Fruit fly (Drosophila melanogaster): ENCODE data around the gene CG4830.

DNA sequence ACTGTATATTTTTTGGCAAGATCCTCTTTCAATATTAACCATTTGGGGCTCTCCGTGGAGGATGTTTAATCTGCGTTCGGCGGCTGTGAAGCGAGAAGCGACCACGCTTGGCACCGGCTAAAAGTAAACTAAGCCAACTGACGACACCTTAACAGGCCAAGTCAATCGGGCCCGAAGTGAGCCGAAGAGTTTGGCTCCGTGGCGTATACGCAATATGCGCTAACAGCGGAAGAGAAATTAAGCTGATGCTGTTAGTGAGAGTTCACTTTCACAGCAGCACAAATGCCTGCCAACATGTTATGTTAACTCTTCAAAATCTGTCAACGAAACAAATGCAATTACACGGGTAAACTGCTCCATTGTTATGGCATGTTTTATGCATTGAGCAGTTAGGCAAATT, 51.7 kb downstream of the CG4830 start, which contains the start of gene dpr15:
- TF ChIP-seq CG11617 (GFP tag; optimal IDR thresholded peaks at IDR 0.05) (no peak), cic (GFP tag; optimal IDR thresholded peaks at IDR 0.05) (no peak), bab1 (GFP tag; optimal IDR thresholded peaks at IDR 0.05) (no peak), kay (GFP tag; ENCODE audit: borderline replicate concordance) (no peak), Hr96 (GFP tag; optimal IDR thresholded peaks at IDR 0.05) (no peak), CG14711 (tag; optimal IDR thresholded peaks at IDR 0.05) (no peak)
